Worm (Caenorhabditis elegans): ENCODE results near the gene Y57G11C.42.

The Y57G11C.42 gene

ce11 chrIV:14728225-14728624 is at the start of gene Y57G11C.42:
Gene Y57G11C.42, plus strand, starts transcription at chrIV:14728525.
- no peak for TF ChIP-seq tra-4 (tag; optimal IDR thresholded peaks at IDR 0.05)
- TF ChIP-seq tbx-37 (GFP tag; conservative IDR thresholded peaks at IDR 0.05), result no peak
- TF ChIP-seq hmg-4 (GFP tag; optimal IDR thresholded peaks at IDR 0.05), result no peak
- no peak for TF ChIP-seq aly-1 (tag; optimal IDR thresholded peaks at IDR 0.05)
- TF ChIP-seq hmbx-1 (tag; optimal IDR thresholded peaks at IDR 0.05), result no peak
- no peak for TF ChIP-seq ama-1 (optimal IDR thresholded peaks at IDR 0.05)
- TF ChIP-seq tbx-11 (GFP tag; IDR thresholded peaks at IDR 0.05), result no peak
- no peak for TF ChIP-seq F13C5.2 (tag; optimal IDR thresholded peaks at IDR 0.05)
- no peak for TF ChIP-seq scrt-1 (GFP tag; IDR thresholded peaks at IDR 0.05)
- no peak for TF ChIP-seq flt-1 (GFP tag; IDR thresholded peaks at IDR 0.05)
- TF ChIP-seq pes-1 (GFP tag; IDR thresholded peaks at IDR 0.05), result no peak
- TF ChIP-seq sea-1 (GFP tag; conservative IDR thresholded peaks at IDR 0.05), result no peak
- TF ChIP-seq ceh-36 (tag; optimal IDR thresholded peaks at IDR 0.05), result no peak

- TF ChIP-seq pes-1 (GFP tag; IDR thresholded peaks at IDR 0.05) (no peak), tbx-11 (GFP tag; IDR thresholded peaks at IDR 0.05) (no peak), tra-4 (tag; optimal IDR thresholded peaks at IDR 0.05) (no peak), ama-1 (optimal IDR thresholded peaks at IDR 0.05) (no peak), ets-7 (tag; optimal IDR thresholded peaks at IDR 0.05) (no peak), scrt-1 (GFP tag; IDR thresholded peaks at IDR 0.05) (no peak), ceh-13 (GFP tag; optimal IDR thresholded peaks at IDR 0.05) (no peak), tbx-37 (GFP tag; conservative IDR thresholded peaks at IDR 0.05) (no peak)
Observed at ce11 chrIV:14679060-14679459, 49.3 kb upstream of the Y57G11C.42 start.

DNA sequence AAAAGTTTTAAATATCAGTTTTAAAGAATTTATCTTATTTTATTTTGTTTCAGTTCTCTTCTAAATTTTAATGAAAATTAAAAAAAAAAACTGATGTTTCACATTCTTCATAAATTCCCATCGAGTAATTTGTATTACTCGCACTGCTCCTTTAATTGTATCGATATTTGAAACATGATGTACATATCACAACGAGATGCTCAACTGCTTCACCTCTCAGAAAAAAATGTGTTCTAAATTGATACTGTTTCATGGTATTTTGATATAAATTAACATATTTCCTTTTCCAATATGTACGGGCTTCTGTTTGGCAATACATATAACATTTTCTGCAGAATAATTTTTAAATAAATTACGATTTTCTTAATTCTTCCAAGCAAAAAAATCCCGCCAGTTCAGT is 40.6 kb upstream of the Y57G11C.42 start:
- TF ChIP-seq hnd-1 (tag; optimal IDR thresholded peaks at IDR 0.05), result no peak
- no peak for TF ChIP-seq tbx-11 (GFP tag; IDR thresholded peaks at IDR 0.05)
- TF ChIP-seq B0310.2 (tag; optimal IDR thresholded peaks at IDR 0.05), result no peak
- no peak for TF ChIP-seq hmbx-1 (tag; optimal IDR thresholded peaks at IDR 0.05)
- TF ChIP-seq tra-4 (tag; optimal IDR thresholded peaks at IDR 0.05), result no peak
- TF ChIP-seq aly-1 (tag; optimal IDR thresholded peaks at IDR 0.05), result no peak
- TF ChIP-seq flt-1 (GFP tag; IDR thresholded peaks at IDR 0.05), result no peak
- TF ChIP-seq scrt-1 (GFP tag; IDR thresholded peaks at IDR 0.05), result no peak
- TF ChIP-seq ama-1 (optimal IDR thresholded peaks at IDR 0.05), result no peak
- TF ChIP-seq tbx-37 (GFP tag; conservative IDR thresholded peaks at IDR 0.05), result no peak
- TF ChIP-seq hmg-4 (GFP tag; optimal IDR thresholded peaks at IDR 0.05), result no peak
- TF ChIP-seq ceh-36 (tag; optimal IDR thresholded peaks at IDR 0.05), result no peak
- no peak for TF ChIP-seq ets-7 (tag; optimal IDR thresholded peaks at IDR 0.05)
- TF ChIP-seq pes-1 (GFP tag; IDR thresholded peaks at IDR 0.05), result no peak
- TF ChIP-seq ceh-13 (GFP tag; optimal IDR thresholded peaks at IDR 0.05), result no peak
- TF ChIP-seq F13C5.2 (tag; optimal IDR thresholded peaks at IDR 0.05), result no peak
- TF ChIP-seq sea-1 (GFP tag; conservative IDR thresholded peaks at IDR 0.05), result no peak

DNA sequence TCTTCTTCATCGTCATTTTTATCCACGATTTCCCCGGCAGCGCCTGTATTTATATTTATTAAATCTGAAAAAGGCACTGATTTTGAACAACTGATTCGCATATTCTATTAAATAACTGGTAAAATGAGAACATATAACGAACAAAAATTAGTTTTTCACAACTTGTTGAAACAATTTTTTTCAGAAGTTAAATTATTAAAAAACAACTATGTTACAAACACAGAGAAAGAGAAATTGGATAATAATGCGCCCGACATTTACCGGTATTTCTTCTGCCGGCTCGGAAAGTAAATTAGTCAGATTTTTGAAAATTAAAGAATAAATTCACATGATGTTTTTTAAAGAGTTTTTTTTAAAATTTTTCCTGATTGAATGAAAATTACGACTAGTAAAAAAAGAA is 28.5 kb upstream of the Y57G11C.42 start, which contains the start of gene haf-8:
haf-8 (minus strand) TSS at position 101 of the 400 bp plus-strand sequence.
- TF ChIP-seq ceh-36 (tag; optimal IDR thresholded peaks at IDR 0.05), result no peak
- TF ChIP-seq hmbx-1 (tag; optimal IDR thresholded peaks at IDR 0.05), result no peak
- TF ChIP-seq scrt-1 (GFP tag; IDR thresholded peaks at IDR 0.05), result no peak
- no peak for TF ChIP-seq hnd-1 (tag; optimal IDR thresholded peaks at IDR 0.05)
- no peak for TF ChIP-seq sea-1 (GFP tag; conservative IDR thresholded peaks at IDR 0.05)
- no peak for TF ChIP-seq ceh-13 (GFP tag; optimal IDR thresholded peaks at IDR 0.05)
- TF ChIP-seq B0310.2 (tag; optimal IDR thresholded peaks at IDR 0.05), result no peak
- TF ChIP-seq pes-1 (GFP tag; IDR thresholded peaks at IDR 0.05), result no peak
- TF ChIP-seq aly-1 (tag; optimal IDR thresholded peaks at IDR 0.05), result no peak
- no peak for TF ChIP-seq tbx-37 (GFP tag; conservative IDR thresholded peaks at IDR 0.05)
- no peak for TF ChIP-seq ets-7 (tag; optimal IDR thresholded peaks at IDR 0.05)
- no peak for TF ChIP-seq ama-1 (optimal IDR thresholded peaks at IDR 0.05)
- TF ChIP-seq hmg-4 (GFP tag; optimal IDR thresholded peaks at IDR 0.05), result no peak

DNA sequence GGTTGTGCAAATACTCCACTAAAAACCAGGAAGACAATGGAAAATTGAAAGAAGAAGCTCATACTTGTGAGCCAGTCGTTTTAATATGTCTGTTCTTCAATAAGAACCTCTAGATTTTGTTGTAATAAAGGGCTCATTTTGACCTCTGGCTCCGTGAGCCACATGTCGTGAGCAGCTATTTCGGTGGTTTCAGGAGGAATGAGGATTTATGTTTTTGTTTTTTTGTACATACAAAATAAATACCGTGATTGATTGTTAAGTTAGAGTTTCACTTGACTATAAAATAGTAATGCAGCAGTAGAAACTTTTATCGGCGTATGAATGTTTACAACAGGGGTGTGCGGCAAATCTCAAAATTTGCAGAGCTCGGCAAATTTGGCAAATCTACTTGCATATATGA is 24.2 kb upstream of the Y57G11C.42 start, which contains the start of gene Y57G11C.40:
Y57G11C.40 (minus strand) TSS at position 101 of the 400 bp plus-strand sequence.
- no peak for TF ChIP-seq F13C5.2 (tag; optimal IDR thresholded peaks at IDR 0.05)

DNA sequence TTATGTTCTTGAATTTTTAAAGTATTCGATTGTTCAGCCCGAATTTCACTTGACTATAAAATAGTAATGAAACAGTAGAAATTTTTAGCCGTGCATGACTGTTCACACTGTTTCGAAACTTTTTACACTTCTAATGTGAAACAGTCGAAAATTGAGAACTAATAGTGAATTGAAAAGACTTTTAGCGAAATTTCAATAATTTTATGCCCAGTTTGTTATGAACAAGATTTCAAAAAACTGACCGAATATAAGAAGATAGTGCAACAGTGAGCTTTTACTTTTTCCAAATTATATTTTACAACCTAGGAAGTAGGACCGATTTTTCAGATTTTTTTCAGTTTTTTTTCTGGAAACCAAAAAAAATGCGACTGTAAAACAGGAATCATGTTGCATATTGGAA is 23.4 kb upstream of the Y57G11C.42 start:
- TF ChIP-seq hmbx-1 (tag; optimal IDR thresholded peaks at IDR 0.05) (no peak), hnd-1 (tag; optimal IDR thresholded peaks at IDR 0.05) (no peak), pes-1 (GFP tag; IDR thresholded peaks at IDR 0.05) (no peak), ceh-13 (GFP tag; optimal IDR thresholded peaks at IDR 0.05) (no peak), sea-1 (GFP tag; conservative IDR thresholded peaks at IDR 0.05) (no peak), tbx-37 (GFP tag; conservative IDR thresholded peaks at IDR 0.05) (no peak), ama-1 (optimal IDR thresholded peaks at IDR 0.05) (no peak), aly-1 (tag; optimal IDR thresholded peaks at IDR 0.05) (no peak), tra-4 (tag; optimal IDR thresholded peaks at IDR 0.05) (no peak), scrt-1 (GFP tag; IDR thresholded peaks at IDR 0.05) (no peak), ceh-36 (tag; optimal IDR thresholded peaks at IDR 0.05) (no peak), flt-1 (GFP tag; IDR thresholded peaks at IDR 0.05) (no peak), hmg-4 (GFP tag; optimal IDR thresholded peaks at IDR 0.05) (no peak), tbx-11 (GFP tag; IDR thresholded peaks at IDR 0.05) (no peak)

DNA sequence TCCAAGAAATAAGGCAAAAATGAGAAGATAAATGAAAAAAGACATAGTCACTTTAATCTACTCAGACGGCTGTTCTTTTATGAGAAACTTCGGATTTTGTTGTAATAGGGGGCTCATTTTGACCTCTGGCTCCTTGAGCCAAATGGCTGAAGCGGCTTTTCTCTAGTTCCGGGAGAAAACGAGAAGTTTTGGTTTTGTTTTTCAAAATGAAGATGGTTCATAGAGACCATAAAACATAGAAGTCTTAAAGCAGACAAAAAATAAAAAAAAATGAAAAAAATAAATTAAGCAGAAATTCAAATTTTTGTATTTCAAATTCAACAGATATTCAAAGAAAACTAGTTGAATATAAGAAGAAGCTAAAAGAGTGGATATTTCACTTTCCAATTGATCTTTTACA is 22.0 kb upstream of the Y57G11C.42 start, which contains the start of gene Y57G11C.41:
Y57G11C.41 (minus strand) TSS at position 101 of the 400 bp plus-strand sequence.
- no peak for TF ChIP-seq hmbx-1 (tag; optimal IDR thresholded peaks at IDR 0.05)
- no peak for TF ChIP-seq F13C5.2 (tag; optimal IDR thresholded peaks at IDR 0.05)
- no peak for TF ChIP-seq scrt-1 (GFP tag; IDR thresholded peaks at IDR 0.05)
- TF ChIP-seq ceh-13 (GFP tag; optimal IDR thresholded peaks at IDR 0.05), result no peak
- TF ChIP-seq tra-4 (tag; optimal IDR thresholded peaks at IDR 0.05), result no peak
- no peak for TF ChIP-seq tbx-37 (GFP tag; conservative IDR thresholded peaks at IDR 0.05)
- TF ChIP-seq hmg-4 (GFP tag; optimal IDR thresholded peaks at IDR 0.05), result no peak
- TF ChIP-seq tbx-11 (GFP tag; IDR thresholded peaks at IDR 0.05), result no peak
- no peak for TF ChIP-seq flt-1 (GFP tag; IDR thresholded peaks at IDR 0.05)
- TF ChIP-seq ets-7 (tag; optimal IDR thresholded peaks at IDR 0.05), result no peak
- TF ChIP-seq B0310.2 (tag; optimal IDR thresholded peaks at IDR 0.05), result no peak
- no peak for TF ChIP-seq aly-1 (tag; optimal IDR thresholded peaks at IDR 0.05)

ce11 chrIV:14709286-14709685 is 19.0 kb upstream of the Y57G11C.42 start, which contains the start of gene lgc-7:
Gene lgc-7, plus strand, starts transcription at chrIV:14709586.
- TF ChIP-seq B0310.2 (tag; optimal IDR thresholded peaks at IDR 0.05), result no peak
- TF ChIP-seq hnd-1 (tag; optimal IDR thresholded peaks at IDR 0.05), result no peak
- no peak for TF ChIP-seq tra-4 (tag; optimal IDR thresholded peaks at IDR 0.05)
- no peak for TF ChIP-seq ceh-13 (GFP tag; optimal IDR thresholded peaks at IDR 0.05)
- TF ChIP-seq aly-1 (tag; optimal IDR thresholded peaks at IDR 0.05), result no peak
- no peak for TF ChIP-seq ama-1 (optimal IDR thresholded peaks at IDR 0.05)
- no peak for TF ChIP-seq flt-1 (GFP tag; IDR thresholded peaks at IDR 0.05)
- TF ChIP-seq hmbx-1 (tag; optimal IDR thresholded peaks at IDR 0.05), result no peak
- TF ChIP-seq sea-1 (GFP tag; conservative IDR thresholded peaks at IDR 0.05), result no peak
- no peak for TF ChIP-seq tbx-11 (GFP tag; IDR thresholded peaks at IDR 0.05)
- TF ChIP-seq ets-7 (tag; optimal IDR thresholded peaks at IDR 0.05), result no peak
- TF ChIP-seq ceh-36 (tag; optimal IDR thresholded peaks at IDR 0.05), result no peak
- TF ChIP-seq F13C5.2 (tag; optimal IDR thresholded peaks at IDR 0.05), result no peak
- no peak for TF ChIP-seq hmg-4 (GFP tag; optimal IDR thresholded peaks at IDR 0.05)
- no peak for TF ChIP-seq tbx-37 (GFP tag; conservative IDR thresholded peaks at IDR 0.05)
- no peak for TF ChIP-seq scrt-1 (GFP tag; IDR thresholded peaks at IDR 0.05)
- no peak for TF ChIP-seq pes-1 (GFP tag; IDR thresholded peaks at IDR 0.05)

Measured in whole organism, early embryonic.